Fruit fly (Drosophila melanogaster) whole organism, wandering third instar larva: ENCODE data around the gene UbcE2M.
A peak's percentile ranks its signal among the peaks of the same experiment; 100 is the strongest.

Experiments
- Abd-B ChIP-seq: fragments of >200 bp; optimal IDR thresholded peaks from 2 replicates; lab custom pipeline; 2017; ENCODE audit warnings: missing biosample characterization, missing genetic modification characterization
- CG32264 ChIP-seq: fragments of 200-800 bp; sonication (Bioruptor generic); optimal IDR thresholded peaks from 2 replicates; lab custom pipeline; 2016; ENCODE audit warnings: missing biosample characterization, missing genetic modification characterization
- CG9705 ChIP-seq: fragments of 200-800 bp; sonication (Bioruptor generic); optimal IDR thresholded peaks from 2 replicates; lab custom pipeline; 2018; ENCODE audit warnings: missing biosample characterization, mild to moderate bottlenecking, missing genetic modification characterization
- CrebA ChIP-seq: fragments of 200-800 bp; sonication (Bioruptor generic); optimal IDR thresholded peaks from 2 replicates; lab custom pipeline; 2016; ENCODE audit warnings: missing biosample characterization, mild to moderate bottlenecking, missing genetic modification characterization, borderline replicate concordance
- Dfd ChIP-seq: fragments of >200 bp; optimal IDR thresholded peaks from 2 replicates; lab custom pipeline; 2017; ENCODE audit warnings: missing biosample characterization, missing genetic modification characterization
- Dif ChIP-seq: fragments of 200-275, 200-300 bp; sonication (Bioruptor generic); optimal IDR thresholded peaks from 2 replicates; lab custom pipeline; 2018; ENCODE audit warnings: missing biosample characterization, missing genetic modification characterization; ENCODE audit not compliant: partially characterized antibody
- GATAd ChIP-seq: sonication (Bioruptor generic); optimal IDR thresholded peaks from 2 replicates; lab custom pipeline; 2016; ENCODE audit warnings: missing biosample characterization, missing genetic modification characterization
- HLH106 ChIP-seq: fragments of 200-800 bp; optimal IDR thresholded peaks from 3 replicates; lab custom pipeline; 2019; ENCODE audit warnings: missing biosample characterization, mild to moderate bottlenecking, missing genetic modification characterization, moderate library complexity
- Hr78 ChIP-seq: fragments of >200 bp; optimal IDR thresholded peaks from 2 replicates; lab custom pipeline; 2017; ENCODE audit warnings: missing biosample characterization, missing genetic modification characterization
- Hr83 ChIP-seq: fragments of 200-300 bp; sonication (Bioruptor generic); optimal IDR thresholded peaks from 2 replicates; lab custom pipeline; 2016; ENCODE audit warnings: missing biosample characterization, mild to moderate bottlenecking, missing genetic modification characterization, moderate library complexity; ENCODE audit not compliant: poor library complexity, severe bottlenecking
- Jra ChIP-seq: sonication (Bioruptor generic); optimal IDR thresholded peaks from 2 replicates; lab custom pipeline; 2016; ENCODE audit warnings: missing biosample characterization, missing genetic modification characterization
- Myc ChIP-seq: fragments of >200 bp; optimal IDR thresholded peaks from 2 replicates; lab custom pipeline; 2017
- N ChIP-seq: fragments of >200 bp; optimal IDR thresholded peaks from 2 replicates; lab custom pipeline; 2018; ENCODE audit warnings: missing biosample characterization, missing external identifiers, missing genetic modification characterization
- OdsH ChIP-seq: fragments of 200-800 bp; sonication (Bioruptor generic); optimal IDR thresholded peaks from 2 replicates; lab custom pipeline; 2016; ENCODE audit warnings: missing biosample characterization, mild to moderate bottlenecking, missing genetic modification characterization
- Rel ChIP-seq, 2 experiments: fragments of 200-800 bp; sonication (Bioruptor generic) in 1 of 2; optimal IDR thresholded peaks; 2 replicates in 1 of 2; 3 replicates in 1 of 2; lab custom pipeline; 2016 to 2019; ENCODE audit warnings: mild to moderate bottlenecking in 2 of 2, missing biosample characterization in 2 of 2, missing genetic modification characterization in 2 of 2, moderate library complexity in 1 of 2
- Sp1 ChIP-seq: fragments of 200-800 bp; sonication (Bioruptor generic); optimal IDR thresholded peaks from 3 replicates; lab custom pipeline; 2019; ENCODE audit warnings: missing biosample characterization, mild to moderate bottlenecking, missing genetic modification characterization, moderate library complexity
- Vsx2 ChIP-seq: fragments of 200-300, 225-300 bp; sonication (Bioruptor generic); optimal IDR thresholded peaks from 2 replicates; lab custom pipeline; 2018; ENCODE audit warnings: missing biosample characterization, missing genetic modification characterization; ENCODE audit not compliant: partially characterized antibody
- br ChIP-seq: fragments of 200-800 bp; sonication (Bioruptor generic); optimal IDR thresholded peaks from 2 replicates; lab custom pipeline; 2016; ENCODE audit warnings: missing biosample characterization, missing genetic modification characterization
- dl ChIP-seq, 2 experiments: fragments of 175-275, 200-275 bp in 1 of 2; fragments of 200-275 bp in 1 of 2; sonication (Bioruptor generic); optimal IDR thresholded peaks; lab custom pipeline; 2018; ENCODE audit warnings: mild to moderate bottlenecking in 2 of 2, missing biosample characterization in 2 of 2, missing genetic modification characterization in 2 of 2, moderate library complexity in 2 of 2; ENCODE audit not compliant: partially characterized antibody in 2 of 2, insufficient read depth in 1 of 2
- dmrt93B ChIP-seq: fragments of 200-800 bp; sonication (Bioruptor generic); optimal IDR thresholded peaks from 2 replicates; lab custom pipeline; 2018; ENCODE audit warnings: missing biosample characterization, mild to moderate bottlenecking, missing genetic modification characterization
- ey ChIP-seq: fragments of 200-800 bp; sonication (Bioruptor generic); optimal IDR thresholded peaks from 2 replicates; lab custom pipeline; 2016; ENCODE audit warnings: missing biosample characterization, missing genetic modification characterization
- foxo ChIP-seq, 2 experiments: fragments of 200-800 bp; sonication (Bioruptor generic); optimal IDR thresholded peaks; 2 replicates in 1 of 2; 3 replicates in 1 of 2; lab custom pipeline; 2016 to 2017; ENCODE audit warnings: missing biosample characterization in 2 of 2, missing genetic modification characterization in 2 of 2
- fru ChIP-seq: fragments of 200-800 bp; sonication (Bioruptor generic); optimal IDR thresholded peaks from 3 replicates; lab custom pipeline; 2016; ENCODE audit warnings: missing biosample characterization, mild to moderate bottlenecking, missing genetic modification characterization
- h ChIP-seq: fragments of 200-800 bp; sonication (Bioruptor generic); optimal IDR thresholded peaks from 3 replicates; lab custom pipeline; 2016; ENCODE audit warnings: missing biosample characterization, mild to moderate bottlenecking, missing genetic modification characterization
- lola ChIP-seq: fragments of >200 bp; optimal IDR thresholded peaks from 2 replicates; lab custom pipeline; 2017; ENCODE audit warnings: missing biosample characterization, missing genetic modification characterization
- pan ChIP-seq: fragments of >200 bp; optimal IDR thresholded peaks from 2 replicates; lab custom pipeline; 2017
- psq ChIP-seq: fragments of 200-800 bp; sonication (Bioruptor generic); optimal IDR thresholded peaks from 3 replicates; lab custom pipeline; 2017; ENCODE audit warnings: missing biosample characterization, mild to moderate bottlenecking, missing genetic modification characterization, moderate library complexity
- rgr ChIP-seq: fragments of 200-800 bp; sonication (Bioruptor generic); optimal IDR thresholded peaks from 3 replicates; lab custom pipeline; 2016; ENCODE audit warnings: missing biosample characterization, mild to moderate bottlenecking, missing genetic modification characterization
- sv ChIP-seq: fragments of 200-800 bp; sonication (Bioruptor generic); optimal IDR thresholded peaks from 3 replicates; lab custom pipeline; 2016; ENCODE audit warnings: missing biosample characterization, missing genetic modification characterization
- tai ChIP-seq: sonication (Bioruptor generic); optimal IDR thresholded peaks from 2 replicates; lab custom pipeline; 2016; ENCODE audit warnings: missing biosample characterization, missing genetic modification characterization
- woc ChIP-seq: sonication (Bioruptor generic); optimal IDR thresholded peaks from 2 replicates; lab custom pipeline; 2016; ENCODE audit warnings: missing biosample characterization, mild to moderate bottlenecking, missing genetic modification characterization

Gene UbcE2M

dm6 chr3L:8154544-8154943 lies 43.2 kb downstream of the UbcE2M start:
- TF ChIP-seq Rel (GFP tag; optimal IDR thresholded peaks at IDR 0.05; lab: Kevin White, UChicago) (no peak), Rel (tag; optimal IDR thresholded peaks at IDR 0.05; lab: Kevin White, UChicago) (no peak), Hr78 (no peak), CG9705 (GFP tag; lab: Kevin White, UChicago) (no peak), Dfd (GFP tag; lab: Kevin White, UChicago) (no peak)

- TF ChIP-seq br (GFP tag; lab: Kevin White, UChicago) = peak; percentile 8
- TF ChIP-seq fru (GFP tag; lab: Kevin White, UChicago) = peak; percentile 64
- no peak for TF ChIP-seq CrebA (GFP tag; lab: Kevin White, UChicago)
- TF ChIP-seq psq (GFP tag; lab: Kevin White, UChicago) = no peak
- TF ChIP-seq GATAd (GFP tag; lab: Kevin White, UChicago) = no peak
- peak; percentile 2 for TF ChIP-seq h (GFP tag; lab: Kevin White, UChicago)
- TF ChIP-seq sv = peak; percentile 39
- TF ChIP-seq HLH106 (tag; lab: Kevin White, UChicago) = peak; percentile 10
- TF ChIP-seq rgr (GFP tag; lab: Kevin White, UChicago) = peak; percentile 45
- TF ChIP-seq ey = peak; percentile 47
- no peak for TF ChIP-seq Jra (GFP tag; lab: Kevin White, UChicago)
- peak in 1 of 2 experiments; percentile 6 for TF ChIP-seq foxo (GFP tag; optimal IDR thresholded peaks at IDR 0.05; lab: Kevin White, UChicago)
- peak; percentile 16 for TF ChIP-seq dmrt93B (GFP tag; lab: Kevin White, UChicago)
- TF ChIP-seq woc (GFP tag; lab: Kevin White, UChicago) = peak; percentile 16
- TF ChIP-seq, all 38 proteins: peak for 10
Measured at dm6 chr3L:8153206-8153996, 44.4 kb downstream of the UbcE2M start.

- TF ChIP-seq lola (GFP tag; lab: Kevin White, UChicago) = no peak
- TF ChIP-seq CrebA (GFP tag; lab: Kevin White, UChicago) = peak; percentile 20
- peak; percentile 67 for TF ChIP-seq Vsx2 (GFP tag; lab: Kevin White, UChicago)
- peak; percentile 6 for TF ChIP-seq Sp1 (GFP tag; lab: Kevin White, UChicago)
- no peak for TF ChIP-seq Myc
- no peak for TF ChIP-seq fru (GFP tag; lab: Kevin White, UChicago)
- TF ChIP-seq Dif (GFP tag; lab: Kevin White, UChicago) = peak; percentile 44
- no peak for TF ChIP-seq CG32264 (GFP tag; lab: Kevin White, UChicago)
- no peak for TF ChIP-seq ey
- TF ChIP-seq HLH106 (tag; lab: Kevin White, UChicago) = no peak
- peak; percentile 79 to 83 for TF ChIP-seq dl (GFP tag; optimal IDR thresholded peaks at IDR 0.05; lab: Kevin White, UChicago; ENCODE audit: insufficient read depth in 1 of 2, partially characterized antibody in 2 of 2)
- no peak for TF ChIP-seq Hr83 (GFP tag; lab: Kevin White, UChicago)
- no peak for TF ChIP-seq pan
- no peak for TF ChIP-seq rgr (GFP tag; lab: Kevin White, UChicago)
- TF ChIP-seq br (GFP tag; lab: Kevin White, UChicago) = no peak
- peak; percentile 76 for TF ChIP-seq Rel (GFP tag; optimal IDR thresholded peaks at IDR 0.05; lab: Kevin White, UChicago)
- TF ChIP-seq Rel (tag; optimal IDR thresholded peaks at IDR 0.05; lab: Kevin White, UChicago) = no peak
- no peak for TF ChIP-seq psq (GFP tag; lab: Kevin White, UChicago)
- TF ChIP-seq N (GFP tag; lab: Kevin White, UChicago) = no peak
- TF ChIP-seq OdsH (GFP tag; lab: Kevin White, UChicago) = no peak
- no peak for TF ChIP-seq Abd-B
- no peak for TF ChIP-seq tai (GFP tag; lab: Kevin White, UChicago)
- TF ChIP-seq, all 38 proteins: peak for 6
Measured at dm6 chr3L:8151727-8152199, 46.0 kb downstream of the UbcE2M start, which contains the start of gene CG13676. CG13676 (minus strand) TSS chr3L:8151813.

DNA sequence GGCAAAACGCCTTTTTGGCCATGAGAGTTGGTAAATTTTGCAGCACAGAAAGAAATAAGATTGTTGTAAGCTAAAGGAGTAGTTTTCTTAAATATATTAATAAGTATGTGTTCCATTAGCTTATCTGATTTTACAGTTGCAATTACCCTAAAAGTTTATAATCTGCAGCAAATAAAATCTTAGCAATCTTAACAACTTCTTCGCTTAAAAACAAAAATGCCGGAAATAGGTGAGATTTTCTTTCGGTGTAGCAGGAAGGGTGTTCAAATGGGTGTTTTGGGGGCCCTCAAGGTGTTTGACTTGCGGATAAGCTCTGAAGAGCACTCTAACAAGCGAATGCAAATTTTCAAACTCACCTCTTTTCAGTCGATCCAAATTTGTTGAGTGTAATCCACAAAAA lies 47.0 kb downstream of the UbcE2M start:
- TF ChIP-seq HLH106 (tag; lab: Kevin White, UChicago) (peak; percentile 23), Hr78 (no peak)
